Fruit fly (Drosophila melanogaster) whole organism, embryonic: ENCODE data around the gene CG42258.

Source experiments
- Abd-B ChIP-seq: fragments of 200-800 bp; sonication (Bioruptor generic); optimal IDR thresholded peaks from 2 replicates; lab custom pipeline; 2018; ENCODE audit warnings: missing biosample characterization, mild to moderate bottlenecking, missing genetic modification characterization, moderate library complexity
- Aef1 ChIP-seq: fragments of 200-800 bp; sonication (Bioruptor generic); IDR thresholded peaks from 3 replicates; pipeline ENCODE4 v1.3.6; 2022; ENCODE audit warnings: missing biosample characterization, missing genetic modification characterization
- CG10366 ChIP-seq: fragments of 200-800 bp; sonication (Bioruptor generic); IDR thresholded peaks from 2 replicates; pipeline ENCODE4 v1.3.6; 2022; ENCODE audit warnings: missing biosample characterization, missing genetic modification characterization
- CG10543 ChIP-seq: fragments of 200-800 bp; sonication (Bioruptor generic); optimal IDR thresholded peaks from 3 replicates; lab custom pipeline; 2017; ENCODE audit warnings: missing biosample characterization, mild to moderate bottlenecking, missing genetic modification characterization, moderate library complexity
- CG11456 ChIP-seq: fragments of 200-800 bp; sonication (Bioruptor generic); IDR thresholded peaks from 3 replicates; pipeline ENCODE4 v1.3.6; 2022; ENCODE audit warnings: missing biosample characterization, missing genetic modification characterization
- CG12071 ChIP-seq: fragments of 200-800 bp; sonication (Bioruptor generic); optimal IDR thresholded peaks from 3 replicates; lab custom pipeline; 2018; ENCODE audit warnings: missing biosample characterization, mild to moderate bottlenecking, missing genetic modification characterization
- CG12104 ChIP-seq: fragments of 200-800 bp; sonication (Bioruptor generic); optimal IDR thresholded peaks from 3 replicates; lab custom pipeline; 2016; ENCODE audit warnings: missing biosample characterization, missing genetic modification characterization
- CG12391 ChIP-seq: fragments of 200-800 bp; sonication (Bioruptor generic); optimal IDR thresholded peaks from 3 replicates; lab custom pipeline; 2018; ENCODE audit warnings: missing biosample characterization, mild to moderate bottlenecking, missing genetic modification characterization, moderate library complexity
- CG12744 ChIP-seq: fragments of 200-800 bp; sonication (Bioruptor generic); optimal IDR thresholded peaks from 2 replicates; lab custom pipeline; 2016; ENCODE audit warnings: missing biosample characterization, missing genetic modification characterization
- CG13424 ChIP-seq: fragments of 200-800 bp; sonication (Bioruptor generic); optimal IDR thresholded peaks from 2 replicates; lab custom pipeline; 2019; ENCODE audit warnings: missing biosample characterization, mild to moderate bottlenecking, missing genetic modification characterization, moderate library complexity
- CG1647 ChIP-seq: fragments of 200-800 bp; sonication (Bioruptor generic); optimal IDR thresholded peaks from 3 replicates; lab custom pipeline; 2016; ENCODE audit warnings: missing biosample characterization, missing genetic modification characterization
- CG18619 ChIP-seq: fragments of 200-800 bp; sonication (Bioruptor generic); optimal IDR thresholded peaks from 3 replicates; lab custom pipeline; 2017; ENCODE audit warnings: missing biosample characterization, mild to moderate bottlenecking, missing genetic modification characterization
- CG2120 ChIP-seq: fragments of 200-800 bp; sonication (Bioruptor generic); optimal IDR thresholded peaks from 3 replicates; lab custom pipeline; 2016; ENCODE audit warnings: missing biosample characterization, missing genetic modification characterization
- CG2129 ChIP-seq: fragments of 200-800 bp; sonication (Bioruptor generic); IDR thresholded peaks from 2 replicates; pipeline ENCODE4 v1.3.6; 2022; ENCODE audit warnings: missing biosample characterization, missing genetic modification characterization; ENCODE audit not compliant: partially characterized antibody
- CG2712 ChIP-seq: fragments of 200-800 bp; optimal IDR thresholded peaks from 3 replicates; lab custom pipeline; 2019; ENCODE audit warnings: missing biosample characterization, mild to moderate bottlenecking, missing genetic modification characterization, moderate library complexity
- CG2875 ChIP-seq: fragments of 200-800 bp; sonication (Bioruptor generic); optimal IDR thresholded peaks from 2 replicates; lab custom pipeline; 2017; ENCODE audit warnings: missing biosample characterization, mild to moderate bottlenecking, missing genetic modification characterization, missing genetic modification reagents
- CG34224 ChIP-seq: fragments of 200-800 bp; sonication (Bioruptor generic); IDR thresholded peaks from 3 replicates; pipeline ENCODE4 v1.3.6; 2022; ENCODE audit warnings: missing biosample characterization, missing genetic modification characterization; ENCODE audit not compliant: partially characterized antibody
- CG4404 ChIP-seq: fragments of 200-800 bp; sonication (Bioruptor generic); IDR thresholded peaks from 2 replicates; pipeline ENCODE4 v1.3.6; 2022; ENCODE audit warnings: missing biosample characterization, missing genetic modification characterization
- CG4617 ChIP-seq: fragments of 200-800 bp; sonication (Bioruptor generic); optimal IDR thresholded peaks from 3 replicates; lab custom pipeline; 2016; ENCODE audit warnings: missing biosample characterization, missing genetic modification characterization, borderline replicate concordance
- CG5953 ChIP-seq: fragments of 200-800 bp; sonication (Bioruptor generic); IDR thresholded peaks from 2 replicates; pipeline ENCODE4 v1.3.6; 2022; ENCODE audit warnings: missing biosample characterization, missing genetic modification characterization
- CG7987 ChIP-seq: fragments of 200-800 bp; sonication (Bioruptor generic); optimal IDR thresholded peaks from 2 replicates; lab custom pipeline; 2018; ENCODE audit warnings: missing biosample characterization, mild to moderate bottlenecking, missing genetic modification characterization, moderate library complexity
- CG8924 ChIP-seq: fragments of 200-800 bp; optimal IDR thresholded peaks from 3 replicates; lab custom pipeline; 2019; ENCODE audit warnings: missing biosample characterization, mild to moderate bottlenecking, missing genetic modification characterization, moderate library complexity
- CG9215 ChIP-seq: fragments of 200-800 bp; sonication (Bioruptor generic); IDR thresholded peaks from 2 replicates; pipeline ENCODE4 v1.3.6; 2022; ENCODE audit warnings: missing biosample characterization, missing genetic modification characterization
- CG9932 ChIP-seq: fragments of 200-800 bp; sonication (Bioruptor generic); IDR thresholded peaks from 2 replicates; pipeline ENCODE4 v1.3.6; 2022; ENCODE audit warnings: missing biosample characterization, missing genetic modification characterization
- E2f2 ChIP-seq: fragments of 200-800 bp; sonication (Bioruptor generic); IDR thresholded peaks from 2 replicates; pipeline ENCODE4 v1.3.6; 2022; ENCODE audit warnings: missing biosample characterization, missing genetic modification characterization
- HLH4C ChIP-seq: fragments of 200-800 bp; sonication (Bioruptor generic); IDR thresholded peaks from 3 replicates; pipeline ENCODE4 v1.3.6; 2022; ENCODE audit warnings: missing biosample characterization, missing genetic modification characterization; ENCODE audit not compliant: partially characterized antibody
- Hr51 ChIP-seq, 2 experiments: fragments of 200-800 bp; sonication (Bioruptor generic); optimal IDR thresholded peaks; 2 replicates in 1 of 2; 3 replicates in 1 of 2; lab custom pipeline; 2016 to 2018; ENCODE audit warnings: missing biosample characterization in 2 of 2, missing genetic modification characterization in 2 of 2, mild to moderate bottlenecking in 1 of 2, moderate library complexity in 1 of 2
- NFAT ChIP-seq: fragments of 200-800 bp; sonication (Bioruptor generic); IDR thresholded peaks from 2 replicates; pipeline ENCODE4 v1.3.6; 2022; ENCODE audit warnings: missing biosample characterization, missing genetic modification characterization
- Nf-YB ChIP-seq: fragments of 200-800 bp; sonication (Bioruptor generic); optimal IDR thresholded peaks from 3 replicates; lab custom pipeline; 2019; ENCODE audit warnings: missing biosample characterization, mild to moderate bottlenecking, missing genetic modification characterization, moderate library complexity
- Sry-δ ChIP-seq: fragments of 200-800 bp; sonication (Bioruptor generic); optimal IDR thresholded peaks from 2 replicates; lab custom pipeline; 2016; ENCODE audit warnings: missing biosample characterization, missing genetic modification characterization
- YL-1 ChIP-seq: fragments of 200-800 bp; sonication (Bioruptor generic); optimal IDR thresholded peaks from 3 replicates; lab custom pipeline; 2017; ENCODE audit warnings: missing biosample characterization, mild to moderate bottlenecking, missing genetic modification characterization
- bcd ChIP-seq: fragments of 200-800 bp; sonication (Bioruptor generic); optimal IDR thresholded peaks from 2 replicates; lab custom pipeline; 2017; ENCODE audit warnings: missing biosample characterization, mild to moderate bottlenecking, missing genetic modification characterization
- cas ChIP-seq: fragments of 200-800 bp; sonication (Bioruptor generic); IDR thresholded peaks from 2 replicates; pipeline ENCODE4 v1.3.6; 2022; ENCODE audit warnings: missing biosample characterization, missing genetic modification characterization
- ci ChIP-seq: fragments of 200-800 bp; sonication (Bioruptor generic); IDR thresholded peaks from 3 replicates; pipeline ENCODE4 v1.3.6; 2022; ENCODE audit warnings: missing biosample characterization, missing genetic modification characterization
- dmrt99B ChIP-seq: fragments of 200-800 bp; sonication (Bioruptor generic); optimal IDR thresholded peaks from 2 replicates; lab custom pipeline; 2018; ENCODE audit warnings: missing biosample characterization, mild to moderate bottlenecking, missing genetic modification characterization, moderate library complexity
- dysf ChIP-seq: fragments of 200-800 bp; sonication (Bioruptor generic); IDR thresholded peaks from 3 replicates; pipeline ENCODE4 v1.3.6; 2022; ENCODE audit warnings: missing biosample characterization, missing genetic modification characterization
- ems ChIP-seq: fragments of 200-800 bp; sonication (Bioruptor generic); optimal IDR thresholded peaks from 3 replicates; lab custom pipeline; 2016; ENCODE audit warnings: missing biosample characterization, missing genetic modification characterization
- eve ChIP-seq, 2 experiments: fragments of >200 bp; optimal IDR thresholded peaks; 2 replicates each; lab custom pipeline; 2017; ENCODE audit warnings: missing biosample characterization in 2 of 2, missing genetic modification characterization in 2 of 2
- lbe ChIP-seq: fragments of 200-800 bp; sonication (Bioruptor generic); optimal IDR thresholded peaks from 2 replicates; lab custom pipeline; 2016; ENCODE audit warnings: missing biosample characterization, mild to moderate bottlenecking, missing genetic modification characterization
- luna ChIP-seq: fragments of 200-800 bp; sonication (Bioruptor generic); optimal IDR thresholded peaks from 2 replicates; lab custom pipeline; 2016; ENCODE audit warnings: missing biosample characterization, missing genetic modification characterization
- p53 ChIP-seq: fragments of 200-800 bp; sonication (Bioruptor generic); optimal IDR thresholded peaks from 2 replicates; lab custom pipeline; 2016; ENCODE audit warnings: missing biosample characterization, missing genetic modification characterization
- prd ChIP-seq, 3 experiments: fragments of >200 bp in 2 of 3; fragments of 200-800 bp in 1 of 3; sonication (Bioruptor generic) in 1 of 3; optimal IDR thresholded peaks in 2 of 3; IDR thresholded peaks in 1 of 3; 2 replicates in 2 of 3; 3 replicates in 1 of 3; pipeline versions ENCODE4 v1.3.6 to Lab custom; 2017 to 2022; ENCODE audit warnings: missing biosample characterization in 1 of 3, missing genetic modification characterization in 1 of 3
- sens ChIP-seq: fragments of 200-800 bp; sonication (Bioruptor generic); peaks from one replicate; lab custom pipeline; 2016; ENCODE audit warnings: missing biosample characterization, missing genetic modification characterization
- sim ChIP-seq: fragments of 200-800 bp; sonication (Bioruptor generic); IDR thresholded peaks from 2 replicates; pipeline ENCODE4 v1.3.6; 2022; ENCODE audit warnings: missing biosample characterization, missing genetic modification characterization
- sna ChIP-seq: fragments of 200-800 bp; sonication (Bioruptor generic); IDR thresholded peaks from 2 replicates; pipeline ENCODE4 v1.3.6; 2022; ENCODE audit warnings: missing biosample characterization, missing genetic modification characterization; ENCODE audit not compliant: partially characterized antibody
- sqz ChIP-seq: fragments of 200-800 bp; sonication (Bioruptor generic); optimal IDR thresholded peaks from 3 replicates; lab custom pipeline; 2018; ENCODE audit warnings: missing biosample characterization, mild to moderate bottlenecking, missing genetic modification characterization
- z ChIP-seq: fragments of 200-800 bp; sonication (Bioruptor generic); IDR thresholded peaks from 3 replicates; pipeline ENCODE4 v1.3.6; 2022; ENCODE audit warnings: missing biosample characterization, missing genetic modification characterization
- zfh2 ChIP-seq: fragments of 200-800 bp; sonication (Bioruptor generic); optimal IDR thresholded peaks from 2 replicates; lab custom pipeline; 2016; ENCODE audit warnings: missing biosample characterization, missing genetic modification characterization

CG42258 gene

dm6 chrX:12462936-12463558 lies at the start of gene CG42258, which contains the start of gene Rab40 (continued):
- TF ChIP-seq CG12071 (GFP tag; lab: Kevin White, UChicago) (no peak), E2f2 (0 out of 2 replicates have a peak, but pooled peaks have one; percentile 17), sqz (GFP tag; lab: Kevin White, UChicago) (no peak), z (GFP tag; lab: Robert Waterston, UW) (no peak), CG1647 (GFP tag; lab: Kevin White, UChicago) (no peak), Hr51 (GFP tag; optimal IDR thresholded peaks at IDR 0.05; lab: Kevin White, UChicago) (peak; percentile 11 to 36), dysf (GFP tag; lab: Robert Waterston, UW) (peak; percentile 50; the same call in 1 of the 3 replicates), CG10543 (GFP tag; lab: Kevin White, UChicago) (peak; percentile 49), prd (optimal IDR thresholded peaks at IDR 0.05; lab: Kevin White, UChicago) (no peak), prd (GFP tag; IDR thresholded peaks at IDR 0.05; lab: Robert Waterston, UW) (peak; percentile 37; the same call in 2 of the 3 replicates), CG2129 (GFP tag; lab: Robert Waterston, UW) (0 out of 2 replicates have a peak, but pooled peaks have one; percentile 31), bcd (peak; percentile 30), sna (peak; percentile 44; the same call in 1 of the 2 replicates), CG12104 (peak; percentile 54), ems (GFP tag; lab: Kevin White, UChicago) (peak; percentile 36), CG34224 (peak; percentile 48), YL-1 (GFP tag; lab: Kevin White, UChicago) (peak; percentile 31), CG12391 (tag; lab: Kevin White, UChicago) (peak; percentile 62), Abd-B (GFP tag; lab: Kevin White, UChicago) (peak; percentile 41), CG8924 (peak; percentile 28), Sry-δ (GFP tag; lab: Kevin White, UChicago) (peak; percentile 90), lbe (GFP tag; lab: Kevin White, UChicago) (peak; percentile 40), cas (GFP tag; lab: Robert Waterston, UW) (0 out of 2 replicates have a peak, but pooled peaks have one; percentile 7), CG13424 (tag; lab: Kevin White, UChicago) (peak; percentile 40), CG4404 (GFP tag; lab: Robert Waterston, UW) (no peak), ci (GFP tag; lab: Robert Waterston, UW) (0 out of 3 replicates have a peak, but pooled peaks have one; percentile 29), p53 (no peak), CG12744 (no peak), CG5953 (GFP tag; lab: Robert Waterston, UW) (0 out of 2 replicates have a peak, but pooled peaks have one; percentile 8), NFAT (GFP tag; lab: Robert Waterston, UW) (peak; percentile 45), CG9215 (GFP tag; lab: Robert Waterston, UW) (peak; percentile 48; the same call in 1 of the 2 replicates), Nf-YB (GFP tag; lab: Kevin White, UChicago) (no peak), CG10366 (GFP tag; lab: Robert Waterston, UW) (peak; percentile 24; the same call in 1 of the 2 replicates), CG4617 (GFP tag; lab: Kevin White, UChicago) (peak; percentile 62), CG18619 (peak; percentile 16), CG7987 (GFP tag; lab: Kevin White, UChicago) (no peak), dmrt99B (tag; lab: Kevin White, UChicago) (peak; percentile 24), CG11456 (GFP tag; lab: Robert Waterston, UW) (peak; percentile 20; the same call in 2 of the 3 replicates), Aef1 (no peak), CG2875 (GFP tag; lab: Kevin White, UChicago) (no peak), CG2712 (peak; percentile 45), zfh2 (GFP tag; lab: Kevin White, UChicago) (peak; percentile 56), luna (no peak), sim (GFP tag; lab: Robert Waterston, UW) (no peak), HLH4C (GFP tag; lab: Robert Waterston, UW) (peak; percentile 54; the same call in 1 of the 3 replicates), eve (GFP tag; optimal IDR thresholded peaks at IDR 0.05; lab: Kevin White, UChicago) (peak in 1 of 2 experiments; percentile 27), sens (GFP tag; lab: Kevin White, UChicago) (peak; percentile 91), CG2120 (GFP tag; lab: Kevin White, UChicago) (peak; percentile 67), CG9932 (GFP tag; lab: Robert Waterston, UW) (peak; percentile 72)
